Worm (Caenorhabditis elegans) whole organism, early embryonic: Measurements from ENCODE around the gene dis-3.

Experiments used
- B0310.2 ChIP-seq: sonication (generic microtip); optimal IDR thresholded peaks from 2 replicates; lab custom pipeline; 2016; ENCODE audit warnings: mild to moderate bottlenecking, missing genetic modification characterization, missing compliant biosample characterization
- aly-1 ChIP-seq: sonication (generic microtip); optimal IDR thresholded peaks from 2 replicates; lab custom pipeline; 2016; ENCODE audit warnings: missing genetic modification characterization, missing compliant biosample characterization
- ama-1 ChIP-seq: fragments of 150-350 bp; optimal IDR thresholded peaks from 2 replicates; lab custom pipeline; 2014
- ceh-36 ChIP-seq: sonication (generic microtip); optimal IDR thresholded peaks from 2 replicates; lab custom pipeline; 2016; ENCODE audit warnings: missing genetic modification characterization, inconsistent platforms, missing compliant biosample characterization
- ets-7 ChIP-seq: sonication (generic microtip); optimal IDR thresholded peaks from 2 replicates; lab custom pipeline; 2016; ENCODE audit warnings: missing genotype, missing genetic modification characterization, missing compliant biosample characterization
- flt-1 ChIP-seq: fragments of 200-800 bp; sonication (Bioruptor generic); IDR thresholded peaks from 2 replicates; pipeline ENCODE4 v1.3.6; 2022; ENCODE audit warnings: missing genetic modification characterization, missing compliant biosample characterization
- hmbx-1 ChIP-seq: sonication (generic microtip); optimal IDR thresholded peaks from 2 replicates; lab custom pipeline; 2016; ENCODE audit warnings: mild to moderate bottlenecking, missing genetic modification characterization, missing compliant biosample characterization
- hnd-1 ChIP-seq: sonication (generic microtip); optimal IDR thresholded peaks from 2 replicates; lab custom pipeline; 2016; ENCODE audit warnings: missing genetic modification characterization, missing compliant biosample characterization
- tbx-11 ChIP-seq: fragments of 200-800 bp; sonication (Bioruptor generic); IDR thresholded peaks from 2 replicates; pipeline ENCODE4 v1.3.6; 2022; ENCODE audit warnings: missing genetic modification characterization, missing compliant biosample characterization
- tbx-37 ChIP-seq: fragments of 200-800 bp; sonication (Bioruptor generic); conservative IDR thresholded peaks from 2 replicates; pipeline ENCODE4 v1.3.6; 2022; ENCODE audit warnings: missing genetic modification reagents, missing genetic modification characterization, missing compliant biosample characterization

ce11 chrIV:10122205-10122604, 25.2 kb downstream of the dis-3 start, which contains the start of gene irld-21:
- no peak for TF ChIP-seq hmbx-1 (tag; lab: Kevin White, UChicago)
- TF ChIP-seq B0310.2 (tag; lab: Kevin White, UChicago): no peak
- no peak for TF ChIP-seq ceh-36 (tag; lab: Kevin White, UChicago)
- TF ChIP-seq tbx-11: no peak
- TF ChIP-seq aly-1 (tag; lab: Kevin White, UChicago): no peak
- no peak for TF ChIP-seq hnd-1 (tag; lab: Kevin White, UChicago)
- no peak for TF ChIP-seq tbx-37 (GFP tag; lab: Robert Waterston, UW)
- TF ChIP-seq flt-1 (GFP tag; lab: Robert Waterston, UW): no peak
- no peak for TF ChIP-seq ets-7 (tag; lab: Kevin White, UChicago)
- TF ChIP-seq ama-1 (lab: Kevin White, UChicago): no peak
